Worm (Caenorhabditis elegans): ENCODE data around the gene gen-1.

The gen-1 gene

ce11 chrIII:6283024-6283423, 35.1 kb upstream of the gen-1 start:
- TF ChIP-seq hmg-4 (GFP tag; optimal IDR thresholded peaks at IDR 0.05) (no peak), ceh-13 (GFP tag; optimal IDR thresholded peaks at IDR 0.05) (no peak), hnd-1 (tag; optimal IDR thresholded peaks at IDR 0.05) (no peak), ets-7 (tag; optimal IDR thresholded peaks at IDR 0.05) (no peak), tra-4 (tag; optimal IDR thresholded peaks at IDR 0.05) (no peak), tbx-37 (GFP tag; conservative IDR thresholded peaks at IDR 0.05) (no peak), hmbx-1 (tag; optimal IDR thresholded peaks at IDR 0.05) (no peak), pes-1 (GFP tag; IDR thresholded peaks at IDR 0.05) (no peak), F13C5.2 (tag; optimal IDR thresholded peaks at IDR 0.05) (no peak), ama-1 (optimal IDR thresholded peaks at IDR 0.05) (no peak), B0310.2 (tag; optimal IDR thresholded peaks at IDR 0.05) (no peak), sea-1 (GFP tag; conservative IDR thresholded peaks at IDR 0.05) (no peak), scrt-1 (GFP tag; IDR thresholded peaks at IDR 0.05) (no peak), ceh-36 (tag; optimal IDR thresholded peaks at IDR 0.05) (no peak), flt-1 (GFP tag; IDR thresholded peaks at IDR 0.05) (no peak), tbx-11 (GFP tag; IDR thresholded peaks at IDR 0.05) (no peak), aly-1 (tag; optimal IDR thresholded peaks at IDR 0.05) (no peak)

ce11 chrIII:6280070-6280596, 32.2 kb upstream of the gen-1 start, which contains the start of gene hmg-1.2:
Gene hmg-1.2, plus strand, starts transcription at chrIII:6280380.
- TF ChIP-seq B0310.2 (tag; optimal IDR thresholded peaks at IDR 0.05): no peak
- peak; percentile 24 for TF ChIP-seq F13C5.2 (tag; optimal IDR thresholded peaks at IDR 0.05)
- no peak for TF ChIP-seq ceh-36 (tag; optimal IDR thresholded peaks at IDR 0.05)
- no peak for TF ChIP-seq flt-1 (GFP tag; IDR thresholded peaks at IDR 0.05)
- TF ChIP-seq ets-7 (tag; optimal IDR thresholded peaks at IDR 0.05): no peak
- TF ChIP-seq hmg-4 (GFP tag; optimal IDR thresholded peaks at IDR 0.05): peak; percentile 87
- no peak for TF ChIP-seq scrt-1 (GFP tag; IDR thresholded peaks at IDR 0.05)
- no peak for TF ChIP-seq hmbx-1 (tag; optimal IDR thresholded peaks at IDR 0.05)

ce11 chrIII:6279453-6279852, 31.5 kb upstream of the gen-1 start:
- TF ChIP-seq tbx-11 (GFP tag; IDR thresholded peaks at IDR 0.05): no peak
- no peak for TF ChIP-seq F13C5.2 (tag; optimal IDR thresholded peaks at IDR 0.05)
- TF ChIP-seq ceh-36 (tag; optimal IDR thresholded peaks at IDR 0.05): no peak
- no peak for TF ChIP-seq flt-1 (GFP tag; IDR thresholded peaks at IDR 0.05)
- no peak for TF ChIP-seq ets-7 (tag; optimal IDR thresholded peaks at IDR 0.05)

DNA sequence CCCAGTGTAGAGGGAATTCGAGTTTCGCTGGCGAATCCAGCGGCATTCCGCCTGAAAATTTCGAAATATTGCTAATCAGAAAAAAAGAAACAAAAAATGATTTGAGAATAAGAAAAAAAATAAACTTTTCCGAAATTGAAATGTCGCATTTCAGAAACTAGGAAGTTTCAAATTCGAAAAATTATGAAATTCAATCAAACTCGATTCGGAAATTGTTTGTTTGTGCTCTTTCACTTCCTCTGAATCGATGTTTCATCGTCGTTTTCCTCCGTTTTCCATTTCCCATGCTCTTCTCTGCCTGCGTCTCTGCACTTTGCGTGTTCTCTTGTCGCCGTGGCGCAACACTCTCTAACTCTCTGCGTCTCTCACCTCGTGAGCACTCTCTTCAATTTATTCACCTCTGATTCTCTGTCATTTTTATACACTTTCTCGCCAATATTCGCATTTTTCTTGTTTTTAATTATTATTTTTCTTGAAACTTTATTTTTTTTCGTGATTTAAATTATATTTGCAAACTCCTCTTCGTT, 30.4 kb upstream of the gen-1 start, which contains the start of gene C18F10.7:
C18F10.7 (minus strand) TSS at position 51 of the 527 bp plus-strand sequence.
- TF ChIP-seq ceh-36 (tag; optimal IDR thresholded peaks at IDR 0.05) (no peak), tbx-37 (GFP tag; conservative IDR thresholded peaks at IDR 0.05) (no peak), ama-1 (optimal IDR thresholded peaks at IDR 0.05) (no peak), tbx-11 (GFP tag; IDR thresholded peaks at IDR 0.05) (no peak), hmg-4 (GFP tag; optimal IDR thresholded peaks at IDR 0.05) (no peak), flt-1 (GFP tag; IDR thresholded peaks at IDR 0.05) (no peak), hmbx-1 (tag; optimal IDR thresholded peaks at IDR 0.05) (no peak), scrt-1 (GFP tag; IDR thresholded peaks at IDR 0.05) (no peak), hnd-1 (tag; optimal IDR thresholded peaks at IDR 0.05) (no peak), aly-1 (tag; optimal IDR thresholded peaks at IDR 0.05) (no peak), ceh-13 (GFP tag; optimal IDR thresholded peaks at IDR 0.05) (no peak), pes-1 (GFP tag; IDR thresholded peaks at IDR 0.05) (no peak)

ce11 chrIII:6272868-6273267, 24.9 kb upstream of the gen-1 start, which contains the start of gene C18F10.2:
Gene C18F10.2, plus strand, starts transcription at chrIII:6273168.
- TF ChIP-seq ama-1 (optimal IDR thresholded peaks at IDR 0.05) (no peak), tbx-11 (GFP tag; IDR thresholded peaks at IDR 0.05) (no peak), aly-1 (tag; optimal IDR thresholded peaks at IDR 0.05) (no peak), tra-4 (tag; optimal IDR thresholded peaks at IDR 0.05) (no peak), pes-1 (GFP tag; IDR thresholded peaks at IDR 0.05) (no peak), ceh-13 (GFP tag; optimal IDR thresholded peaks at IDR 0.05) (no peak), sea-1 (GFP tag; conservative IDR thresholded peaks at IDR 0.05) (no peak), hnd-1 (tag; optimal IDR thresholded peaks at IDR 0.05) (no peak), B0310.2 (tag; optimal IDR thresholded peaks at IDR 0.05) (no peak), ets-7 (tag; optimal IDR thresholded peaks at IDR 0.05) (no peak), hmbx-1 (tag; optimal IDR thresholded peaks at IDR 0.05) (no peak), hmg-4 (GFP tag; optimal IDR thresholded peaks at IDR 0.05) (no peak), ceh-36 (tag; optimal IDR thresholded peaks at IDR 0.05) (no peak), tbx-37 (GFP tag; conservative IDR thresholded peaks at IDR 0.05) (no peak)

DNA sequence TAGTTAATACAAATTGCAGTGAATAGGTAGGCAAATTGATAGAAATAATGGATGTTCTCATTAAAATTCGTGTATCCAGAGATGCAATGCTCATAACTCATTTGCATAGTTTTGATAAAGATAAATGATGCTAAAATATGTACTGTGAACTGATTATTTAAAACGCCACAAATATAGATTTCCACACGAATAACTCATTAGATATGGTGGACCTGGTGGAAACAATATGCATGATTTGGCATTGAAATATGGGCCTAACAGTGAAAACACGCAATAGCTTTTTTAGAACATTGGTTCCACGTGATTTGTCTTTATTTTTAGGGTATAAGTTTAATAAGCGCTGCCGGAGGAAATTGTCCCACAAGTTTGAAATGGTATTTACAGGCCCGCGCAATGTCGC, 22.3 kb upstream of the gen-1 start, which contains the start of gene srg-3:
srg-3 (minus strand) TSS at position 101 of the 400 bp plus-strand sequence.
- TF ChIP-seq flt-1 (GFP tag; IDR thresholded peaks at IDR 0.05) (no peak), ama-1 (optimal IDR thresholded peaks at IDR 0.05) (no peak)

DNA sequence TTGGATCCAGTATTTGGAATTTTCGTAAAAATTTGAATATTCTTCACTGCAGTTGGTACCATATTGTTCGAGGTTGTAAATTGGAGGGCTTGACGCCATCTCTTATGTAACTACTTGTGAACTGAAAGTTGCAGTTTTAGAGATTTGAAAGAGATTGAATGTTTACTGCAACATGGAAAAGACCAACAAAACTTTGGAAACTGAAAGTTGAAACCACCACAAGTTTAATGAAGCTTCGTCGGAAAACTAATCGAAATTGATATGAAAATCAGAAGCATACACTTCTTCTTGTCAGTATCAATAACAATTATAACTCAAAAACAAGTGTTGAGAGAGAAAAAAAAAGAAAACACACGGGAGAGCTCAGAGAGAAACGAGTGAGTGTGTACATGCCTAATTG, 20.1 kb upstream of the gen-1 start, which contains the start of gene srg-7:
srg-7 (minus strand) TSS at position 101 of the 400 bp plus-strand sequence.
- TF ChIP-seq aly-1 (tag; optimal IDR thresholded peaks at IDR 0.05): no peak
- TF ChIP-seq tbx-11 (GFP tag; IDR thresholded peaks at IDR 0.05): no peak
- no peak for TF ChIP-seq scrt-1 (GFP tag; IDR thresholded peaks at IDR 0.05)
- no peak for TF ChIP-seq tbx-37 (GFP tag; conservative IDR thresholded peaks at IDR 0.05)
- no peak for TF ChIP-seq ceh-13 (GFP tag; optimal IDR thresholded peaks at IDR 0.05)
- no peak for TF ChIP-seq ama-1 (optimal IDR thresholded peaks at IDR 0.05)
- no peak for TF ChIP-seq hnd-1 (tag; optimal IDR thresholded peaks at IDR 0.05)

ce11 chrIII:6265911-6266310, 18.0 kb upstream of the gen-1 start, which contains the start of gene srg-6:
Gene srg-6, minus strand, starts transcription at chrIII:6266011.
- TF ChIP-seq tbx-37 (GFP tag; conservative IDR thresholded peaks at IDR 0.05) (no peak), tbx-11 (GFP tag; IDR thresholded peaks at IDR 0.05) (no peak), hmg-4 (GFP tag; optimal IDR thresholded peaks at IDR 0.05) (no peak), F13C5.2 (tag; optimal IDR thresholded peaks at IDR 0.05) (no peak), scrt-1 (GFP tag; IDR thresholded peaks at IDR 0.05) (no peak), B0310.2 (tag; optimal IDR thresholded peaks at IDR 0.05) (no peak), sea-1 (GFP tag; conservative IDR thresholded peaks at IDR 0.05) (no peak), hmbx-1 (tag; optimal IDR thresholded peaks at IDR 0.05) (no peak), hnd-1 (tag; optimal IDR thresholded peaks at IDR 0.05) (no peak), flt-1 (GFP tag; IDR thresholded peaks at IDR 0.05) (no peak), tra-4 (tag; optimal IDR thresholded peaks at IDR 0.05) (no peak), ceh-36 (tag; optimal IDR thresholded peaks at IDR 0.05) (no peak), ama-1 (optimal IDR thresholded peaks at IDR 0.05) (no peak), ets-7 (tag; optimal IDR thresholded peaks at IDR 0.05) (no peak)

Measured in whole organism, early embryonic.